Comparison of ENCODE assay signal across 1 fruit fly cellular context in the genomic region with DNA sequence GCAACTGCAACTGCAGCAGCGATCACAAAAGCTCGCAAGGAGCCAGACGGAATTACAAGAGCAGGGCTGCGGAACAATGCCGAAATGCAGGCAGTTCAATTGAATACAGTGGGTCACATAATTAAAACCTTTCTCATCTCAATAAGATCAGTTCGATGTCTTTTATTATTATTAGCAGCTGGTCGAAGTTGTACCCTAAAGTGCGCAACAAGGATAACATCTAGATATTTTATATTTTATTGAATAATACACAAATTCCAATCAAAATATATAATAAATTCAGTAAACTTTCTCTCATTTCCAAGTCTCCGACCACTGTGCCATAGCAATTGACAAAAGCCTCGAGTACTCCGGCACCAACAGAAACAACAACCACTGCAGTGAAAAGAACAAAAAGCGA.
A peak's percentile ranks its signal among the peaks of the same experiment; 100 is the strongest.
TF ChIP-seq lines count a peak whose summit lies in the region.

No protein-coding gene starts in this region.

TF ChIP-seq in whole organism, prepupa, 60 proteins besides CTCF, POLR2A, EP300 and RAD21 (continued from another document):
- TF ChIP-seq CG11294 (GFP tag; IDR thresholded peaks at IDR 0.05; lab: Robert Waterston, UW) (no peak), Sox15 (GFP tag; optimal IDR thresholded peaks at IDR 0.05; lab: Kevin White, UChicago) (no peak), CG11902 (GFP tag; optimal IDR thresholded peaks at IDR 0.05; lab: Kevin White, UChicago) (no peak), eg (GFP tag; IDR thresholded peaks at IDR 0.05; lab: Robert Waterston, UW) (no peak), CG34406 (GFP tag; optimal IDR thresholded peaks at IDR 0.05; lab: Kevin White, UChicago) (peak; percentile 51), acj6 (GFP tag; optimal IDR thresholded peaks at IDR 0.05; lab: Kevin White, UChicago) (peak; percentile 31), Smox (GFP tag; optimal IDR thresholded peaks at IDR 0.05; lab: Kevin White, UChicago) (peak; percentile 49), dsx (GFP tag; optimal IDR thresholded peaks at IDR 0.05; lab: Kevin White, UChicago; ENCODE audit: poor library complexity, severe bottlenecking) (peak; percentile 42), CG6276 (GFP tag; optimal IDR thresholded peaks at IDR 0.05; lab: Kevin White, UChicago) (no peak), Ets21C (GFP tag; optimal IDR thresholded peaks at IDR 0.05; lab: Kevin White, UChicago) (no peak), Hr4 (GFP tag; optimal IDR thresholded peaks at IDR 0.05; lab: Kevin White, UChicago) (peak; percentile 24), OdsH (GFP tag; optimal IDR thresholded peaks at IDR 0.05; lab: Kevin White, UChicago) (peak; percentile 54), CG8632 (GFP tag; optimal IDR thresholded peaks at IDR 0.05; lab: Kevin White, UChicago) (peak; percentile 45), CG3032 (tag; optimal IDR thresholded peaks at IDR 0.05; lab: Kevin White, UChicago) (peak; percentile 10), CG8119 (GFP tag; IDR thresholded peaks at IDR 0.05; lab: Robert Waterston, UW) (peak; percentile 34; the same call in 1 of the 3 replicates), salr (GFP tag; optimal IDR thresholded peaks at IDR 0.05; lab: Kevin White, UChicago) (peak in 1 of 2 experiments; percentile 13), Eip75B (GFP tag; optimal IDR thresholded peaks at IDR 0.05; lab: Kevin White, UChicago) (peak; percentile 46), CG6854 (GFP tag; optimal IDR thresholded peaks at IDR 0.05; lab: Kevin White, UChicago) (no peak), CG16779 (tag; optimal IDR thresholded peaks at IDR 0.05; lab: Kevin White, UChicago) (no peak), CG6808 (GFP tag; optimal IDR thresholded peaks at IDR 0.05; lab: Kevin White, UChicago) (peak; percentile 42), svp (GFP tag; lab: Kevin White, UChicago) (peak; percentile 76), vri (GFP tag; optimal IDR thresholded peaks at IDR 0.05; lab: Kevin White, UChicago) (peak; percentile 20), CG3919 (GFP tag; optimal IDR thresholded peaks at IDR 0.05; lab: Kevin White, UChicago) (peak; percentile 54), CG6792 (GFP tag; optimal IDR thresholded peaks at IDR 0.05; lab: Kevin White, UChicago) (peak; percentile 49), CG8319 (GFP tag; optimal IDR thresholded peaks at IDR 0.05; lab: Kevin White, UChicago) (no peak), Hr39 (GFP tag; optimal IDR thresholded peaks at IDR 0.05; lab: Kevin White, UChicago) (peak; percentile 8), fkh (GFP tag; optimal IDR thresholded peaks at IDR 0.05; lab: Kevin White, UChicago) (no peak), pdm3 (GFP tag; optimal IDR thresholded peaks at IDR 0.05; lab: Kevin White, UChicago) (peak; percentile 42), lz (GFP tag; optimal IDR thresholded peaks at IDR 0.05; lab: Kevin White, UChicago) (peak; percentile 52), cyc (GFP tag; optimal IDR thresholded peaks at IDR 0.05; lab: Kevin White, UChicago) (peak; percentile 30)
